Worm (Caenorhabditis elegans): ENCODE results near the gene rpa-1.

rpa-1 gene

ce11 chrII:7615318-7615891 is 49.0 kb upstream of the rpa-1 start (continued):
- no peak for TF ChIP-seq unc-86 (tag; optimal IDR thresholded peaks at IDR 0.05)
- no peak for TF ChIP-seq irx-1 (tag; optimal IDR thresholded peaks at IDR 0.05)
- TF ChIP-seq aha-1 (tag; optimal IDR thresholded peaks at IDR 0.05), result no peak
- TF ChIP-seq lin-15B (tag; optimal IDR thresholded peaks at IDR 0.05), result no peak
- no peak for TF ChIP-seq egl-27 (tag; optimal IDR thresholded peaks at IDR 0.05)
- peak; percentile 35 for TF ChIP-seq nhr-20 (tag; optimal IDR thresholded peaks at IDR 0.05)
- TF ChIP-seq ceh-63 (GFP tag; optimal IDR thresholded peaks at IDR 0.05), result no peak
- no peak for TF ChIP-seq ztf-4 (tag; optimal IDR thresholded peaks at IDR 0.05)
- peak in 1 of 2 experiments; percentile 61 for TF ChIP-seq lin-35 (GFP tag; optimal IDR thresholded peaks at IDR 0.05)
- TF ChIP-seq nhr-90 (tag; optimal IDR thresholded peaks at IDR 0.05; ENCODE audit: poor library complexity), result no peak
- peak; percentile 10 to 48 for TF ChIP-seq lsy-2 (tag; optimal IDR thresholded peaks at IDR 0.05)
- no peak for TF ChIP-seq zag-1 (tag; optimal IDR thresholded peaks at IDR 0.05)
- TF ChIP-seq nhr-11 (tag; optimal IDR thresholded peaks at IDR 0.05), result no peak
- no peak for TF ChIP-seq elt-3 (tag; optimal IDR thresholded peaks at IDR 0.05)
- TF ChIP-seq lir-3 (tag; optimal IDR thresholded peaks at IDR 0.05; ENCODE audit: poor library complexity), result no peak
- TF ChIP-seq sox-4 (tag; optimal IDR thresholded peaks at IDR 0.05), result no peak
- peak; percentile 45 for TF ChIP-seq nhr-71 (tag; optimal IDR thresholded peaks at IDR 0.05)
- TF ChIP-seq hpl-2 (GFP tag; optimal IDR thresholded peaks at IDR 0.05), result no peak
- peak; percentile 16 for TF ChIP-seq rnt-1 (tag; optimal IDR thresholded peaks at IDR 0.05)
- no peak for TF ChIP-seq snpc-4 (tag; optimal IDR thresholded peaks at IDR 0.05)
- TF ChIP-seq pag-3 (tag; optimal IDR thresholded peaks at IDR 0.05; ENCODE audit: borderline replicate concordance, insufficient read depth), result no peak
- no peak for TF ChIP-seq nhr-76 (tag; optimal IDR thresholded peaks at IDR 0.05)
- no peak for TF ChIP-seq nhr-85 (tag)
- no peak for TF ChIP-seq egl-13 (tag; optimal IDR thresholded peaks at IDR 0.05)
- no peak for TF ChIP-seq ama-1 (optimal IDR thresholded peaks at IDR 0.05)
- TF ChIP-seq nhr-12 (tag; optimal IDR thresholded peaks at IDR 0.05), result no peak
- TF ChIP-seq pqm-1 (tag; optimal IDR thresholded peaks at IDR 0.05), result no peak
- no peak for TF ChIP-seq isw-1 (GFP tag; IDR thresholded peaks at IDR 0.05)
- TF ChIP-seq ceh-88 (GFP tag; IDR thresholded peaks at IDR 0.05), result no peak
- no peak for TF ChIP-seq ceh-82 (tag; optimal IDR thresholded peaks at IDR 0.05)
- no peak for TF ChIP-seq Y116A8C.19 (tag; optimal IDR thresholded peaks at IDR 0.05; ENCODE audit: borderline replicate concordance)
- TF ChIP-seq F16B12.6 (tag; optimal IDR thresholded peaks at IDR 0.05), result peak; percentile 21
- TF ChIP-seq tbx-2 (tag; optimal IDR thresholded peaks at IDR 0.05), result no peak
- no peak for TF ChIP-seq nhr-77 (tag; optimal IDR thresholded peaks at IDR 0.05)
- peak; percentile 29 for TF ChIP-seq blmp-1 (tag; optimal IDR thresholded peaks at IDR 0.05)
- TF ChIP-seq C16A3.4 (tag; optimal IDR thresholded peaks at IDR 0.05), result peak; percentile 4
- peak; percentile 17 for TF ChIP-seq mep-1 (tag; optimal IDR thresholded peaks at IDR 0.05)

ce11 chrII:7616141-7616540 is 48.2 kb upstream of the rpa-1 start, which contains the start of gene cdc-42:
cdc-42 (plus strand) TSS chrII:7616452.
- TF ChIP-seq efl-1 (optimal IDR thresholded peaks at IDR 0.05) (no peak), efl-1 (GFP tag; optimal IDR thresholded peaks at IDR 0.05 in 1 of 2) (peak in 1 of 2 experiments; percentile 78), nhr-85 (tag) (peak; percentile 37), pag-3 (tag; optimal IDR thresholded peaks at IDR 0.05; ENCODE audit: borderline replicate concordance, insufficient read depth) (no peak), skn-1 (tag; optimal IDR thresholded peaks at IDR 0.05) (peak; percentile 16), lin-13 (GFP tag; optimal IDR thresholded peaks at IDR 0.05) (no peak), C16A3.4 (tag; optimal IDR thresholded peaks at IDR 0.05) (no peak), hlh-17 (GFP tag; optimal IDR thresholded peaks at IDR 0.05; ENCODE audit: borderline replicate concordance) (no peak), ceh-63 (GFP tag; optimal IDR thresholded peaks at IDR 0.05) (no peak), hlh-4 (tag; optimal IDR thresholded peaks at IDR 0.05) (no peak), vab-15 (tag; optimal IDR thresholded peaks at IDR 0.05) (no peak), unc-62 (GFP tag; optimal IDR thresholded peaks at IDR 0.05) (no peak), nhr-28 (tag; optimal IDR thresholded peaks at IDR 0.05) (no peak)

All from whole organism, L1 larva.